Fruit fly (Drosophila melanogaster): ENCODE data around the gene Sec23.

dm6 chr3R:5653887-5654286 lies 5.0 kb downstream of the Sec23 start:
- TF ChIP-seq Sin3A (optimal IDR thresholded peaks at IDR 0.05) (no peak), h (optimal IDR thresholded peaks at IDR 0.05) (no peak), Myc (optimal IDR thresholded peaks at IDR 0.05) (no peak)
